Worm (Caenorhabditis elegans) whole organism, late embryonic: ENCODE results near the gene oxi-1.
A peak's percentile ranks its signal among the peaks of the same experiment; 100 is the strongest.

Experiments used
- C08G9.2 ChIP-seq: sonication (generic microtip); optimal IDR thresholded peaks from 2 replicates; lab custom pipeline; 2016; ENCODE audit warnings: mild to moderate bottlenecking, missing genetic modification characterization, moderate library complexity, missing compliant biosample characterization
- K02D7.2 ChIP-seq: sonication (generic microtip); optimal IDR thresholded peaks from 2 replicates; lab custom pipeline; 2017; ENCODE audit warnings: mild to moderate bottlenecking, missing genetic modification characterization, missing compliant biosample characterization
- K09A11.1 ChIP-seq: sonication (generic microtip); optimal IDR thresholded peaks from 2 replicates; lab custom pipeline; 2017; ENCODE audit warnings: antibody characterized with exemption, mild to moderate bottlenecking, missing genetic modification characterization, missing compliant biosample characterization; ENCODE audit not compliant: insufficient read depth
- ceh-14 ChIP-seq: sonication (generic microtip); optimal IDR thresholded peaks from 2 replicates; lab custom pipeline; 2016; ENCODE audit warnings: missing genotype, missing genetic modification characterization, missing compliant biosample characterization
- ceh-18 ChIP-seq: sonication (generic microtip); optimal IDR thresholded peaks from 2 replicates; lab custom pipeline; 2016; ENCODE audit warnings: missing genetic modification characterization, missing compliant biosample characterization
- ceh-19 ChIP-seq: fragments of 200-800 bp; sonication (Bioruptor generic); optimal IDR thresholded peaks from 2 replicates; lab custom pipeline; 2018; ENCODE audit warnings: mild to moderate bottlenecking, missing genetic modification characterization, missing compliant biosample characterization
- ceh-22 ChIP-seq: sonication (generic microtip); optimal IDR thresholded peaks from 2 replicates; lab custom pipeline; 2017; ENCODE audit warnings: missing biosample characterization, missing genetic modification characterization
- ceh-24 ChIP-seq: sonication (generic microtip); optimal IDR thresholded peaks from 2 replicates; lab custom pipeline; 2016; ENCODE audit warnings: mild to moderate bottlenecking, missing genetic modification characterization, missing compliant biosample characterization
- ceh-45 ChIP-seq: fragments of 200-800 bp; sonication (Bioruptor generic); IDR thresholded peaks from 2 replicates; pipeline ENCODE4 v1.3.6; 2022; ENCODE audit warnings: missing genetic modification reagents, missing genetic modification characterization, missing compliant biosample characterization
- ceh-48 ChIP-seq: sonication (generic microtip); optimal IDR thresholded peaks from 2 replicates; lab custom pipeline; 2016; ENCODE audit warnings: missing genetic modification characterization, inconsistent platforms, missing compliant biosample characterization
- ceh-6 ChIP-seq: fragments of 200-800 bp; sonication (Bioruptor generic); optimal IDR thresholded peaks from 2 replicates; lab custom pipeline; 2018; ENCODE audit warnings: mild to moderate bottlenecking, missing genetic modification characterization, missing compliant biosample characterization
- ceh-9 ChIP-seq: sonication (generic microtip); optimal IDR thresholded peaks from 2 replicates; lab custom pipeline; 2016; ENCODE audit warnings: mild to moderate bottlenecking, missing genetic modification characterization, inconsistent platforms, missing compliant biosample characterization
- che-1 ChIP-seq: sonication (generic microtip); optimal IDR thresholded peaks from 2 replicates; lab custom pipeline; 2016; ENCODE audit warnings: mild to moderate bottlenecking, missing genetic modification characterization, missing compliant biosample characterization
- dmd-4 ChIP-seq: sonication (generic microtip); optimal IDR thresholded peaks from 2 replicates; lab custom pipeline; 2016; ENCODE audit warnings: borderline replicate concordance, missing genetic modification characterization, missing compliant biosample characterization
- dve-1 ChIP-seq: sonication (generic microtip); optimal IDR thresholded peaks from 2 replicates; lab custom pipeline; 2017; ENCODE audit warnings: antibody characterized with exemption, mild to moderate bottlenecking, missing genetic modification characterization, missing compliant biosample characterization
- elt-2 ChIP-seq: sonication (generic microtip); optimal IDR thresholded peaks from 2 replicates; lab custom pipeline; 2016; ENCODE audit warnings: missing genetic modification reagents, missing genetic modification characterization, missing compliant biosample characterization
- elt-4 ChIP-seq: sonication (generic microtip); optimal IDR thresholded peaks from 2 replicates; lab custom pipeline; 2016; ENCODE audit warnings: missing genetic modification characterization, missing compliant biosample characterization
- ets-4 ChIP-seq: sonication (generic microtip); optimal IDR thresholded peaks from 2 replicates; lab custom pipeline; 2016; ENCODE audit warnings: missing genetic modification characterization, missing compliant biosample characterization
- gmeb-2 ChIP-seq: sonication (generic microtip); optimal IDR thresholded peaks from 2 replicates; lab custom pipeline; 2016; ENCODE audit warnings: missing genetic modification characterization, inconsistent platforms, missing compliant biosample characterization
- hlh-13 ChIP-seq: fragments of 200-800 bp; sonication (Bioruptor generic); optimal IDR thresholded peaks from 2 replicates; lab custom pipeline; 2018; ENCODE audit warnings: mild to moderate bottlenecking, missing genetic modification characterization, missing compliant biosample characterization
- hlh-15 ChIP-seq: sonication (generic microtip); optimal IDR thresholded peaks from 2 replicates; lab custom pipeline; 2016; ENCODE audit warnings: missing genetic modification characterization, missing compliant biosample characterization
- hlh-30 ChIP-seq: sonication (generic microtip); optimal IDR thresholded peaks from 2 replicates; lab custom pipeline; 2017; ENCODE audit warnings: antibody characterized with exemption, missing genetic modification characterization, missing compliant biosample characterization; ENCODE audit not compliant: insufficient read depth
- lim-6 ChIP-seq: sonication (generic microtip); optimal IDR thresholded peaks from 2 replicates; lab custom pipeline; 2016; ENCODE audit warnings: missing genetic modification characterization, missing compliant biosample characterization
- madf-2 ChIP-seq: sonication (generic microtip); optimal IDR thresholded peaks from 2 replicates; lab custom pipeline; 2017; ENCODE audit warnings: missing genetic modification characterization, missing compliant biosample characterization
- nfya-1 ChIP-seq: sonication (generic microtip); optimal IDR thresholded peaks from 2 replicates; lab custom pipeline; 2017; ENCODE audit warnings: missing genetic modification characterization, mild to moderate bottlenecking, missing compliant biosample characterization, antibody characterized with exemption, moderate library complexity
- nhr-232 ChIP-seq: sonication (generic microtip); optimal IDR thresholded peaks from 2 replicates; lab custom pipeline; 2016; ENCODE audit warnings: missing genetic modification characterization, missing compliant biosample characterization
- npax-4 ChIP-seq: sonication (generic microtip); optimal IDR thresholded peaks from 2 replicates; lab custom pipeline; 2016; ENCODE audit warnings: missing genetic modification characterization, missing compliant biosample characterization
- odd-2 ChIP-seq: sonication (generic microtip); optimal IDR thresholded peaks from 2 replicates; lab custom pipeline; 2017; ENCODE audit warnings: antibody characterized with exemption, mild to moderate bottlenecking, missing genetic modification characterization, missing compliant biosample characterization
- pag-3 ChIP-seq: sonication (generic microtip); optimal IDR thresholded peaks from 2 replicates; lab custom pipeline; 2016; ENCODE audit warnings: missing compliant biosample characterization, missing genetic modification characterization, borderline replicate concordance
- pat-9 ChIP-seq: fragments of 200-800 bp; sonication (Bioruptor generic); optimal IDR thresholded peaks from 2 replicates; lab custom pipeline; 2018; ENCODE audit warnings: mild to moderate bottlenecking, missing genetic modification characterization, moderate library complexity, missing compliant biosample characterization
- pax-1 ChIP-seq: fragments of 150-350 bp; optimal IDR thresholded peaks from 2 replicates; lab custom pipeline; 2014; ENCODE audit warnings: missing biosample characterization, missing genetic modification characterization
- pha-4 ChIP-seq: fragments of 150-350 bp; optimal IDR thresholded peaks from 2 replicates; lab custom pipeline; 2018; ENCODE audit warnings: missing biosample characterization, missing genetic modification reagents, missing genetic modification characterization
- pqm-1 ChIP-seq: sonication (generic microtip); optimal IDR thresholded peaks from 2 replicates; lab custom pipeline; 2016; ENCODE audit warnings: missing genetic modification characterization, missing compliant biosample characterization
- rnt-1 ChIP-seq: sonication (generic microtip); optimal IDR thresholded peaks from 2 replicates; lab custom pipeline; 2016; ENCODE audit warnings: missing genetic modification characterization, missing compliant biosample characterization
- sdc-2 ChIP-seq: sonication (generic microtip); optimal IDR thresholded peaks from 2 replicates; lab custom pipeline; 2016; ENCODE audit warnings: missing genotype, missing genetic modification characterization, missing compliant biosample characterization
- sox-2 ChIP-seq: fragments of 200-800 bp; sonication (Bioruptor generic); IDR thresholded peaks from 2 replicates; pipeline ENCODE4 v1.3.6; 2022; ENCODE audit warnings: missing genetic modification reagents, missing genetic modification characterization, missing compliant biosample characterization
- ttx-3 ChIP-seq: sonication (generic microtip); optimal IDR thresholded peaks from 2 replicates; lab custom pipeline; 2016; ENCODE audit warnings: missing genetic modification reagents, missing genetic modification characterization, missing compliant biosample characterization
- unc-42 ChIP-seq: sonication (generic microtip); optimal IDR thresholded peaks from 2 replicates; lab custom pipeline; 2016; ENCODE audit warnings: missing genotype, missing genetic modification characterization, missing compliant biosample characterization
- unc-55 ChIP-seq: sonication (generic microtip); optimal IDR thresholded peaks from 2 replicates; lab custom pipeline; 2017; ENCODE audit warnings: missing biosample characterization, missing genetic modification reagents, missing genetic modification characterization
- unc-86 ChIP-seq: sonication (generic microtip); optimal IDR thresholded peaks from 2 replicates; lab custom pipeline; 2016; ENCODE audit warnings: missing genetic modification characterization, missing compliant biosample characterization
- zip-5 ChIP-seq: sonication (generic microtip); optimal IDR thresholded peaks from 2 replicates; lab custom pipeline; 2016; ENCODE audit warnings: missing genetic modification characterization, missing compliant biosample characterization
- ztf-16 ChIP-seq: sonication (generic microtip); optimal IDR thresholded peaks from 2 replicates; lab custom pipeline; 2017; ENCODE audit warnings: missing genetic modification characterization, missing compliant biosample characterization

Gene oxi-1

ce11 chrIII:10856830-10857229 lies 1.3 kb upstream of the oxi-1 start (continued):
- TF ChIP-seq C08G9.2 (tag; lab: Kevin White, UChicago) (peak; percentile 99), pag-3 (tag; lab: Kevin White, UChicago) (peak; percentile 45), ttx-3 (tag; lab: Kevin White, UChicago) (no peak), nfya-1 (tag; lab: Kevin White, UChicago) (no peak), pha-4 (tag; lab: Kevin White, UChicago) (no peak), hlh-13 (GFP tag; lab: Kevin White, UChicago) (peak; percentile 30), K09A11.1 (tag; lab: Kevin White, UChicago) (no peak), sox-2 (GFP tag; lab: Robert Waterston, UW) (no peak), unc-42 (tag; lab: Kevin White, UChicago) (no peak), nhr-232 (peak; percentile 2), lim-6 (peak; percentile 94), ceh-19 (GFP tag; lab: Kevin White, UChicago) (peak; percentile 53), zip-5 (tag; lab: Kevin White, UChicago) (peak; percentile 93), ztf-16 (tag; lab: Kevin White, UChicago) (peak; percentile 85), ceh-9 (no peak)

- no peak for TF ChIP-seq pha-4 (tag; lab: Kevin White, UChicago)
- TF ChIP-seq ceh-48 = peak; percentile 42
Observed at ce11 chrIII:10861375-10861774, 3.3 kb downstream of the oxi-1 start.

- no peak for TF ChIP-seq dve-1 (tag; lab: Kevin White, UChicago)
- no peak for TF ChIP-seq unc-55 (GFP tag; lab: Kevin White, UChicago)
- no peak for TF ChIP-seq ceh-45 (GFP tag; lab: Robert Waterston, UW)
- no peak for TF ChIP-seq ets-4 (tag; lab: Kevin White, UChicago)
- TF ChIP-seq ceh-22 (tag; lab: Kevin White, UChicago) = no peak
- TF ChIP-seq ttx-3 (tag; lab: Kevin White, UChicago) = no peak
- TF ChIP-seq pha-4 (tag; lab: Kevin White, UChicago) = no peak
- no peak for TF ChIP-seq npax-4 (tag; lab: Kevin White, UChicago)
- TF ChIP-seq ztf-16 (tag; lab: Kevin White, UChicago) = no peak
- TF ChIP-seq ceh-18 (tag; lab: Kevin White, UChicago) = no peak
- TF ChIP-seq unc-86 (tag; lab: Kevin White, UChicago) = no peak
- TF ChIP-seq pax-1 (tag; lab: Kevin White, UChicago) = no peak
- no peak for TF ChIP-seq pag-3 (tag; lab: Kevin White, UChicago)
- no peak for TF ChIP-seq zip-5 (tag; lab: Kevin White, UChicago)
- no peak for TF ChIP-seq K09A11.1 (tag; lab: Kevin White, UChicago)
Observed at ce11 chrIII:10867086-10867485, 9.0 kb downstream of the oxi-1 start.

ce11 chrIII:10868653-10869392 lies 10.7 kb downstream of the oxi-1 start, which contains the start of the genes cey-4 and vps-50:
cey-4 (minus strand) TSS chrIII:10868703.
vps-50 (plus strand) TSS chrIII:10869193.
- TF ChIP-seq che-1 (tag; lab: Kevin White, UChicago) (no peak), npax-4 (tag; lab: Kevin White, UChicago) (no peak), hlh-15 (tag; lab: Kevin White, UChicago) (no peak), gmeb-2 (tag; lab: Kevin White, UChicago) (no peak), ceh-48 (peak; percentile 57), ceh-14 (tag; lab: Kevin White, UChicago) (no peak), zip-5 (tag; lab: Kevin White, UChicago) (no peak), sdc-2 (no peak), pha-4 (tag; lab: Kevin White, UChicago) (no peak), pax-1 (tag; lab: Kevin White, UChicago) (no peak), K09A11.1 (tag; lab: Kevin White, UChicago) (no peak), ceh-9 (no peak), odd-2 (tag; lab: Kevin White, UChicago) (no peak), hlh-30 (tag; lab: Kevin White, UChicago) (no peak), unc-55 (GFP tag; lab: Kevin White, UChicago) (no peak), K02D7.2 (no peak), madf-2 (tag; lab: Kevin White, UChicago) (no peak), ceh-24 (no peak), pqm-1 (tag; lab: Kevin White, UChicago) (no peak), ceh-45 (GFP tag; lab: Robert Waterston, UW) (no peak), rnt-1 (no peak), hlh-13 (GFP tag; lab: Kevin White, UChicago) (no peak), pat-9 (tag; lab: Kevin White, UChicago) (no peak), elt-4 (tag; lab: Kevin White, UChicago) (no peak), C08G9.2 (tag; lab: Kevin White, UChicago) (no peak), ceh-6 (GFP tag; lab: Kevin White, UChicago) (no peak), dmd-4 (no peak), elt-2 (tag; lab: Kevin White, UChicago) (peak; percentile 6)
